Fruit fly (Drosophila melanogaster): ENCODE results near the gene CG32726.
A peak's percentile ranks its signal among the peaks of the same experiment; 100 is the strongest.

CG32726 gene

dm6 chrX:7415027-7415426 lies 10.5 kb downstream of the CG32726 start (continued):
- no peak for TF ChIP-seq CG9437 (GFP tag; optimal IDR thresholded peaks at IDR 0.05)
- TF ChIP-seq CG3838 (GFP tag; optimal IDR thresholded peaks at IDR 0.05) = no peak
- TF ChIP-seq CG2875 (GFP tag; optimal IDR thresholded peaks at IDR 0.05) = no peak
- peak; percentile 22 for TF ChIP-seq pnt (GFP tag; optimal IDR thresholded peaks at IDR 0.05)
- TF ChIP-seq danr (GFP tag; IDR thresholded peaks at IDR 0.05) = no peak
- TF ChIP-seq D19B (GFP tag; optimal IDR thresholded peaks at IDR 0.05) = no peak
- TF ChIP-seq ewg (GFP tag; optimal IDR thresholded peaks at IDR 0.05) = no peak
- peak; percentile 17 for TF ChIP-seq fd96Cb (tag; optimal IDR thresholded peaks at IDR 0.05)
- peak; percentile 43 for TF ChIP-seq CG1603 (tag; optimal IDR thresholded peaks at IDR 0.05)
- TF ChIP-seq CG15269 (tag; optimal IDR thresholded peaks at IDR 0.05) = no peak
- TF ChIP-seq CG12391 (tag; optimal IDR thresholded peaks at IDR 0.05) = peak; percentile 13
- TF ChIP-seq CG9932 (GFP tag; IDR thresholded peaks at IDR 0.05) = 0 out of 2 replicates have a peak, but pooled peaks have one; percentile 17
- TF ChIP-seq CG10979 (tag; optimal IDR thresholded peaks at IDR 0.05) = no peak
- no peak for TF ChIP-seq Bdp1 (GFP tag; optimal IDR thresholded peaks at IDR 0.05)
- no peak for TF ChIP-seq oc (tag; optimal IDR thresholded peaks at IDR 0.05)
- TF ChIP-seq CG31365 (tag; optimal IDR thresholded peaks at IDR 0.05) = no peak
- no peak for TF ChIP-seq CG11085 (GFP tag; IDR thresholded peaks at IDR 0.05)
- TF ChIP-seq nerfin-1 (tag; optimal IDR thresholded peaks at IDR 0.05) = no peak
- no peak for TF ChIP-seq Kr (GFP tag; optimal IDR thresholded peaks at IDR 0.05)
- TF ChIP-seq Ets65A (GFP tag) = peak; percentile 61
- TF ChIP-seq ci (GFP tag; IDR thresholded peaks at IDR 0.05) = no peak
- TF ChIP-seq toy (GFP tag; IDR thresholded peaks at IDR 0.05) = no peak
- no peak for TF ChIP-seq CG1529 (GFP tag; optimal IDR thresholded peaks at IDR 0.05)
- no peak for TF ChIP-seq yki (optimal IDR thresholded peaks at IDR 0.05)
- no peak for TF ChIP-seq unpg (GFP tag; optimal IDR thresholded peaks at IDR 0.05)
- TF ChIP-seq HLH4C (GFP tag; IDR thresholded peaks at IDR 0.05; ENCODE audit: partially characterized antibody) = no peak
- peak; percentile 47 for TF ChIP-seq gem (tag; optimal IDR thresholded peaks at IDR 0.05)
- TF ChIP-seq CG6654 (GFP tag; optimal IDR thresholded peaks at IDR 0.05) = no peak
- TF ChIP-seq CG12236 (GFP tag; optimal IDR thresholded peaks at IDR 0.05) = no peak
- no peak for TF ChIP-seq CG6813 (GFP tag; optimal IDR thresholded peaks at IDR 0.05)
- peak; percentile 15 for TF ChIP-seq az2 (GFP tag; optimal IDR thresholded peaks at IDR 0.05)
- TF ChIP-seq CG15696 (tag; optimal IDR thresholded peaks at IDR 0.05) = no peak
- no peak for TF ChIP-seq CG9215 (GFP tag; IDR thresholded peaks at IDR 0.05)
- no peak for TF ChIP-seq Ada2b (GFP tag; IDR thresholded peaks at IDR 0.05)
- no peak for TF ChIP-seq CG7786 (GFP tag; optimal IDR thresholded peaks at IDR 0.05)
- TF ChIP-seq Mad (GFP tag; optimal IDR thresholded peaks at IDR 0.05) = no peak
- no peak for TF ChIP-seq dm (GFP tag; optimal IDR thresholded peaks at IDR 0.05)
- TF ChIP-seq CG4730 (GFP tag; IDR thresholded peaks at IDR 0.05) = no peak
- no peak for TF ChIP-seq ab (GFP tag; optimal IDR thresholded peaks at IDR 0.05)
- no peak for TF ChIP-seq Hr51 (GFP tag; optimal IDR thresholded peaks at IDR 0.05)
- TF ChIP-seq ro (GFP tag; IDR thresholded peaks at IDR 0.05) = no peak
- TF ChIP-seq Trl (optimal IDR thresholded peaks at IDR 0.05) = no peak
- TF ChIP-seq Trl (GFP tag; optimal IDR thresholded peaks at IDR 0.05) = no peak
- no peak for TF ChIP-seq wdn (GFP tag; IDR thresholded peaks at IDR 0.05)
- TF ChIP-seq CkIIα-i1 (GFP tag; IDR thresholded peaks at IDR 0.05) = no peak
- no peak for TF ChIP-seq amos (GFP tag; IDR thresholded peaks at IDR 0.05; ENCODE audit: partially characterized antibody)
- TF ChIP-seq Xrp1 (GFP tag; IDR thresholded peaks at IDR 0.05) = peak; percentile 54; the same call in 1 of the 2 replicates
- peak; percentile 12 for TF ChIP-seq Sox102F (GFP tag; optimal IDR thresholded peaks at IDR 0.05)

Data from whole organism, embryonic.